Worm (Caenorhabditis elegans): ENCODE measurements around the gene str-129.

DNA sequence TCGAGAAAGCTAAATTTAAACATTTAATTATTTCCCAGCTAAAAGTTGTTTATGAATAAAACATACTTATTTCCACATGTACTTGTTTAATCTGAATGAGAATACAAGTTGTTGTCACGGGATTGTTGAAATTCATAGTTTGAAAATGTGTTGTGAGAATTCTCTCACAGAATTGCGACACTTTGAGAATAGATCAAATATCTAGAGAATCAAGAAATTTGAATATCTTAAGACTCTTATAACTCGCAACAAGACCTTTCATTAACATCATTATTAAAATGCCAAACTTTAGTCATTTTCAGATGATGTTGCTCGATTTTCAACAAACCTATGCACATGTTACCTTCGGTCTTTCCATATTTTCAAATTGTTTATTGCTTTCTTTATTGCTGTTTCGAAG lies 10.7 kb upstream of the str-129 start, which contains the start of gene str-90:
- no peak for TF ChIP-seq nhr-237 (tag; optimal IDR thresholded peaks at IDR 0.05)
- no peak for TF ChIP-seq pha-4 (tag; optimal IDR thresholded peaks at IDR 0.05)
- no peak for TF ChIP-seq nhr-12 (tag; optimal IDR thresholded peaks at IDR 0.05)
- TF ChIP-seq nhr-28 (tag; optimal IDR thresholded peaks at IDR 0.05) = no peak
- TF ChIP-seq elt-3 (tag; optimal IDR thresholded peaks at IDR 0.05) = no peak
- TF ChIP-seq unc-62 (GFP tag; optimal IDR thresholded peaks at IDR 0.05) = no peak
- no peak for TF ChIP-seq mep-1 (tag; optimal IDR thresholded peaks at IDR 0.05)
- no peak for TF ChIP-seq lsy-2 (tag; optimal IDR thresholded peaks at IDR 0.05)
- no peak for TF ChIP-seq blmp-1 (tag; optimal IDR thresholded peaks at IDR 0.05)
- no peak for TF ChIP-seq lin-32 (GFP tag; optimal IDR thresholded peaks at IDR 0.05)
- TF ChIP-seq snpc-4 (tag; optimal IDR thresholded peaks at IDR 0.05) = no peak

Data from whole organism, mixed stage, embryonic.